Fruit fly (Drosophila melanogaster) whole organism, prepupa: Measurements from ENCODE around the gene PIP82.

Experiments
- CG10631 ChIP-seq: fragments of 200-800 bp; sonication (Bioruptor generic); optimal IDR thresholded peaks from 2 replicates; lab custom pipeline; 2016; ENCODE audit warnings: missing biosample characterization, missing genetic modification characterization
- CG10669 ChIP-seq: fragments of 200-800 bp; sonication (Bioruptor generic); optimal IDR thresholded peaks from 3 replicates; lab custom pipeline; 2018; ENCODE audit warnings: missing biosample characterization, mild to moderate bottlenecking, missing genetic modification characterization, moderate library complexity
- CG11902 ChIP-seq: fragments of 200-800 bp; sonication (Bioruptor generic); optimal IDR thresholded peaks from 3 replicates; lab custom pipeline; 2016; ENCODE audit warnings: missing biosample characterization, missing genetic modification characterization
- CG15336 ChIP-seq: fragments of 200-800 bp; sonication (Bioruptor generic); IDR thresholded peaks from 2 replicates; pipeline ENCODE4 v1.3.6; 2022; ENCODE audit warnings: missing biosample characterization, missing genetic modification characterization
- CG16779 ChIP-seq: fragments of 200-800 bp; sonication (Bioruptor generic); optimal IDR thresholded peaks from 3 replicates; lab custom pipeline; 2017; ENCODE audit warnings: missing biosample characterization, mild to moderate bottlenecking, missing genetic modification characterization
- CG3032 ChIP-seq: fragments of 200-800 bp; optimal IDR thresholded peaks from 2 replicates; lab custom pipeline; 2019; ENCODE audit warnings: missing biosample characterization, mild to moderate bottlenecking, missing genetic modification characterization, moderate library complexity
- CG31627 ChIP-seq: fragments of 200-800 bp; sonication (Bioruptor generic); optimal IDR thresholded peaks from 3 replicates; lab custom pipeline; 2016; ENCODE audit warnings: missing biosample characterization, missing genetic modification characterization
- CG34406 ChIP-seq: fragments of 200-800 bp; sonication (Bioruptor generic); optimal IDR thresholded peaks from 3 replicates; lab custom pipeline; 2016; ENCODE audit warnings: missing biosample characterization, missing genetic modification characterization
- CG3919 ChIP-seq: fragments of 200-800 bp; sonication (Bioruptor generic); optimal IDR thresholded peaks from 3 replicates; lab custom pipeline; 2016; ENCODE audit warnings: missing biosample characterization, missing genetic modification characterization
- CG6792 ChIP-seq: fragments of 200-800 bp; sonication (Bioruptor generic); optimal IDR thresholded peaks from 3 replicates; lab custom pipeline; 2016; ENCODE audit warnings: missing biosample characterization, missing genetic modification characterization
- CG6808 ChIP-seq: fragments of 200-800 bp; sonication (Bioruptor generic); optimal IDR thresholded peaks from 3 replicates; lab custom pipeline; 2017; ENCODE audit warnings: missing biosample characterization, missing genetic modification characterization, mild to moderate bottlenecking, moderate library complexity, missing genetic modification reagents
- CG8119 ChIP-seq: fragments of 200-800 bp; sonication (Bioruptor generic); IDR thresholded peaks from 3 replicates; pipeline ENCODE4 v1.3.6; 2022; ENCODE audit warnings: missing biosample characterization, missing genetic modification characterization
- CG8319 ChIP-seq: fragments of 200-800 bp; sonication (Bioruptor generic); optimal IDR thresholded peaks from 3 replicates; lab custom pipeline; 2016; ENCODE audit warnings: missing biosample characterization, missing genetic modification characterization
- CG8632 ChIP-seq: fragments of 200-800 bp; sonication (Bioruptor generic); optimal IDR thresholded peaks from 3 replicates; lab custom pipeline; 2016; ENCODE audit warnings: missing biosample characterization, missing genetic modification characterization
- CG9139 ChIP-seq: fragments of 200-800 bp; sonication (Bioruptor generic); optimal IDR thresholded peaks from 3 replicates; lab custom pipeline; 2017; ENCODE audit warnings: missing biosample characterization, mild to moderate bottlenecking, missing genetic modification characterization
- Eip75B ChIP-seq: fragments of 200-800 bp; sonication (Bioruptor generic); optimal IDR thresholded peaks from 3 replicates; lab custom pipeline; 2016; ENCODE audit warnings: missing biosample characterization, missing genetic modification characterization
- Eip78C ChIP-seq: fragments of 200-800 bp; sonication (Bioruptor generic); peaks from one replicate; lab custom pipeline; 2016; ENCODE audit warnings: missing biosample characterization, missing genetic modification characterization
- Eip93F ChIP-seq: fragments of 200-800 bp; sonication (Bioruptor generic); optimal IDR thresholded peaks from 2 replicates; lab custom pipeline; 2016; ENCODE audit warnings: missing biosample characterization, mild to moderate bottlenecking, missing genetic modification characterization
- Ets21C ChIP-seq: fragments of 200-800 bp; sonication (Bioruptor generic); optimal IDR thresholded peaks from 3 replicates; lab custom pipeline; 2016; ENCODE audit warnings: missing biosample characterization, missing genetic modification characterization
- Ets96B ChIP-seq: fragments of 200-800 bp; optimal IDR thresholded peaks from 2 replicates; lab custom pipeline; 2019; ENCODE audit warnings: missing biosample characterization, mild to moderate bottlenecking, missing genetic modification characterization, moderate library complexity
- Hr39 ChIP-seq: fragments of 200-800 bp; sonication (Bioruptor generic); optimal IDR thresholded peaks from 2 replicates; lab custom pipeline; 2016; ENCODE audit warnings: missing biosample characterization, missing genetic modification characterization
- Hr4 ChIP-seq: fragments of 200-800 bp; sonication (Bioruptor generic); optimal IDR thresholded peaks from 3 replicates; lab custom pipeline; 2016; ENCODE audit warnings: missing biosample characterization, missing genetic modification characterization
- Lpt ChIP-seq: fragments of 200-800 bp; sonication (Bioruptor generic); optimal IDR thresholded peaks from 3 replicates; lab custom pipeline; 2016; ENCODE audit warnings: missing biosample characterization, missing genetic modification characterization
- Met ChIP-seq: fragments of 200-800 bp; sonication (Bioruptor generic); optimal IDR thresholded peaks from 3 replicates; lab custom pipeline; 2016; ENCODE audit warnings: missing biosample characterization, missing genetic modification characterization
- OdsH ChIP-seq: fragments of 200-800 bp; sonication (Bioruptor generic); optimal IDR thresholded peaks from 3 replicates; lab custom pipeline; 2016; ENCODE audit warnings: missing biosample characterization, missing genetic modification characterization
- Sox14 ChIP-seq: fragments of 200-800 bp; sonication (Bioruptor generic); optimal IDR thresholded peaks from 3 replicates; lab custom pipeline; 2016; ENCODE audit warnings: missing biosample characterization, missing genetic modification characterization
- achi ChIP-seq: fragments of 200-800 bp; sonication (Bioruptor generic); optimal IDR thresholded peaks from 3 replicates; lab custom pipeline; 2016; ENCODE audit warnings: missing biosample characterization, missing genetic modification characterization
- cyc ChIP-seq: fragments of 200-800 bp; sonication (Bioruptor generic); optimal IDR thresholded peaks from 3 replicates; lab custom pipeline; 2016; ENCODE audit warnings: missing biosample characterization, missing genetic modification characterization
- dsx ChIP-seq: fragments of 200-800 bp; optimal IDR thresholded peaks from 3 replicates; lab custom pipeline; 2019; ENCODE audit warnings: missing biosample characterization, mild to moderate bottlenecking, missing genetic modification characterization, moderate library complexity; ENCODE audit not compliant: poor library complexity, severe bottlenecking
- eg ChIP-seq: fragments of 200-800 bp; sonication (Bioruptor generic); IDR thresholded peaks from 3 replicates; pipeline ENCODE4 v1.3.6; 2022; ENCODE audit warnings: missing biosample characterization, missing genetic modification characterization
- esn ChIP-seq: fragments of 200-800 bp; sonication (Bioruptor generic); optimal IDR thresholded peaks from 2 replicates; lab custom pipeline; 2016; ENCODE audit warnings: missing biosample characterization, mild to moderate bottlenecking, missing genetic modification characterization, moderate library complexity
- fd59A ChIP-seq: fragments of 200-800 bp; sonication (Bioruptor generic); optimal IDR thresholded peaks from 2 replicates; lab custom pipeline; 2017; ENCODE audit warnings: missing biosample characterization, mild to moderate bottlenecking, missing genetic modification characterization, missing genetic modification reagents
- fd85E ChIP-seq: fragments of 200-800 bp; sonication (Bioruptor generic); optimal IDR thresholded peaks from 3 replicates; lab custom pipeline; 2016; ENCODE audit warnings: missing biosample characterization, missing genetic modification characterization
- fkh ChIP-seq: fragments of 200-800 bp; sonication (Bioruptor generic); optimal IDR thresholded peaks from 3 replicates; lab custom pipeline; 2017; ENCODE audit warnings: missing biosample characterization, mild to moderate bottlenecking, missing genetic modification characterization, moderate library complexity
- lz ChIP-seq: fragments of 200-800 bp; sonication (Bioruptor generic); optimal IDR thresholded peaks from 3 replicates; lab custom pipeline; 2016; ENCODE audit warnings: missing biosample characterization, missing genetic modification characterization
- net ChIP-seq: fragments of 200-800 bp; sonication (Bioruptor generic); optimal IDR thresholded peaks from 3 replicates; lab custom pipeline; 2016; ENCODE audit warnings: missing biosample characterization, missing genetic modification characterization
- pdm3 ChIP-seq: fragments of 200-800 bp; sonication (Bioruptor generic); optimal IDR thresholded peaks from 3 replicates; lab custom pipeline; 2016; ENCODE audit warnings: missing biosample characterization, missing genetic modification characterization
- spab ChIP-seq: fragments of 200-800 bp; sonication (Bioruptor generic); optimal IDR thresholded peaks from 2 replicates; lab custom pipeline; 2017; ENCODE audit warnings: missing biosample characterization, mild to moderate bottlenecking, missing genetic modification characterization, missing genetic modification reagents
- svp ChIP-seq: fragments of 200-800 bp; sonication (Bioruptor generic); peaks from one replicate; lab custom pipeline; 2016; ENCODE audit warnings: missing biosample characterization, missing genetic modification characterization
- topi ChIP-seq: fragments of 200-800 bp; sonication (Bioruptor generic); optimal IDR thresholded peaks from 3 replicates; lab custom pipeline; 2016; ENCODE audit warnings: missing biosample characterization, missing genetic modification characterization
- vri ChIP-seq: fragments of 200-800 bp; sonication (Bioruptor generic); optimal IDR thresholded peaks from 3 replicates; lab custom pipeline; 2016; ENCODE audit warnings: missing biosample characterization, mild to moderate bottlenecking, missing genetic modification characterization

The PIP82 gene

DNA sequence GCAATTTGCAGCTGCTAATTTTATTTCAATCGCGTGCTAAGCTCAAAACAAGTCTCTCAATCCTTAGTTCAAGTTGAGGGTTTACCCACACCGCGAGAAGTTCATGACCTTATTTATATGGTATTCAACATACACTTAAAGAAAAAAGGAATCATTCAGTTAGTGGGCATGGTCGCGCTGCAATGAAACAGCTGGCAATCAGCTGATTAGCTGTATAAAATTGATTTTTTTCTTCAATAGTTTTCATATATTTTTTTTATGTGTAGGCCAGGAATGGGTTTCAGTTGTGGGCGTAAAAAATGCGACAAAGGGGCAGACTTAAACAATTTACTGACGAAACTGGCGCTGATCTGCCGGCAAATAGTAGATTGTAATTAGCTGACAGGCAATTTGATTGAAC, 30.3 kb downstream of the PIP82 start (continued):
- TF ChIP-seq Eip93F (no peak), Ets21C (GFP tag; lab: Kevin White, UChicago) (no peak), topi (no peak), Eip78C (peak; percentile 54), CG9139 (GFP tag; lab: Kevin White, UChicago) (no peak), Met (GFP tag; lab: Kevin White, UChicago) (no peak), achi (GFP tag; lab: Kevin White, UChicago) (peak; percentile 16), CG34406 (GFP tag; lab: Kevin White, UChicago) (no peak), spab (GFP tag; lab: Kevin White, UChicago) (no peak), CG10631 (GFP tag; lab: Kevin White, UChicago) (no peak), vri (GFP tag; lab: Kevin White, UChicago) (no peak), CG16779 (tag; lab: Kevin White, UChicago) (no peak), CG6792 (GFP tag; lab: Kevin White, UChicago) (peak; percentile 2), dsx (GFP tag; lab: Kevin White, UChicago) (no peak), CG6808 (GFP tag; lab: Kevin White, UChicago) (no peak), Hr4 (GFP tag; lab: Kevin White, UChicago) (peak; percentile 18), CG11902 (GFP tag; lab: Kevin White, UChicago) (no peak), fkh (GFP tag; lab: Kevin White, UChicago) (no peak), CG8119 (GFP tag; lab: Robert Waterston, UW) (no peak), CG8319 (GFP tag; lab: Kevin White, UChicago) (no peak), Eip75B (GFP tag; lab: Kevin White, UChicago) (no peak), fd85E (no peak), CG3032 (tag; lab: Kevin White, UChicago) (no peak), fd59A (GFP tag; lab: Kevin White, UChicago) (no peak), CG31627 (GFP tag; lab: Kevin White, UChicago) (peak; percentile 4), svp (GFP tag; lab: Kevin White, UChicago) (no peak), eg (GFP tag; lab: Robert Waterston, UW) (0 out of 3 replicates have a peak, but pooled peaks have one; percentile 41), net (peak; percentile 14), CG15336 (GFP tag; lab: Robert Waterston, UW) (no peak), esn (no peak)

DNA sequence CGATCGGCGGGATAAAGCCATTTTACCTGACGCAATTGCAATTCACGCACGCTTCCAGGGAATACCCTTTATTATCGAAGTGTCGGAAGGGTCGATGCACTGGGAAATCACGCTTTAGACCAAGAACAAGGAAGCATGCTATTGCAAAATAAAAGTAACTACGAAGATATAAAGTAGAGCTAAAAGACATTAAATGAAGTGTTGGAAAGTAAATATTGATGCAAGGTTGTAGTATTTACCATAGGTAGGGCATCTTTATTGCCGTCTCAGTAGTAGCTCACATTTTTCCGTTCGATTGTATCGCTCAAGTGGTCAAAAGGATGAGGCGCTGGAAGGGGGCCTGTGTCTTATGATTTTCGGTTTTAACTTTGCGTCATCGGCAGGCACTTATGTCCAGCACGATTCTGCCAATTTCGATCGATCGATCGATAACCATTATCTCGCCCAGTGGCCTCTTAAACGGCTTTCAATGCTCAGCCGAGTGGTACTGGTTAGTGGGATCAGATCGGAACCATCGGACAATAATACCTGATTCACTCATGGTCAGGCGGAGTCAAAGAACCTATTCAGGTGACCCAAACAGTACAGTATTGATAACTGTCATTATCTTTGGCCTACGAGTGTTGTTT, 31.8 kb downstream of the PIP82 start:
- TF ChIP-seq fkh (GFP tag; lab: Kevin White, UChicago) (no peak), CG8119 (GFP tag; lab: Robert Waterston, UW) (no peak), topi (peak; percentile 10), Hr39 (GFP tag; lab: Kevin White, UChicago) (peak; percentile 7), CG8319 (GFP tag; lab: Kevin White, UChicago) (no peak), CG15336 (GFP tag; lab: Robert Waterston, UW) (0 out of 2 replicates have a peak, but pooled peaks have one; percentile 22), Sox14 (peak; percentile 37), Eip75B (GFP tag; lab: Kevin White, UChicago) (peak; percentile 5), OdsH (peak; percentile 3), CG34406 (GFP tag; lab: Kevin White, UChicago) (peak; percentile 8), CG3919 (GFP tag; lab: Kevin White, UChicago) (peak; percentile 18), Ets96B (peak; percentile 16), achi (GFP tag; lab: Kevin White, UChicago) (peak; percentile 0), esn (peak; percentile 31), lz (peak; percentile 24), CG10669 (peak; percentile 7), Eip78C (peak; percentile 67), CG31627 (GFP tag; lab: Kevin White, UChicago) (peak; percentile 9), CG8632 (GFP tag; lab: Kevin White, UChicago) (peak; percentile 29), Met (GFP tag; lab: Kevin White, UChicago) (peak; percentile 17), cyc (GFP tag; lab: Kevin White, UChicago) (peak; percentile 20), net (no peak), dsx (GFP tag; lab: Kevin White, UChicago) (no peak), pdm3 (GFP tag; lab: Kevin White, UChicago) (peak; percentile 23), Lpt (GFP tag; lab: Kevin White, UChicago) (no peak), vri (GFP tag; lab: Kevin White, UChicago) (peak; percentile 49), svp (GFP tag; lab: Kevin White, UChicago) (peak; percentile 50)
